Fruit fly (Drosophila melanogaster): ENCODE measurements around the gene Wnt6.

DNA sequence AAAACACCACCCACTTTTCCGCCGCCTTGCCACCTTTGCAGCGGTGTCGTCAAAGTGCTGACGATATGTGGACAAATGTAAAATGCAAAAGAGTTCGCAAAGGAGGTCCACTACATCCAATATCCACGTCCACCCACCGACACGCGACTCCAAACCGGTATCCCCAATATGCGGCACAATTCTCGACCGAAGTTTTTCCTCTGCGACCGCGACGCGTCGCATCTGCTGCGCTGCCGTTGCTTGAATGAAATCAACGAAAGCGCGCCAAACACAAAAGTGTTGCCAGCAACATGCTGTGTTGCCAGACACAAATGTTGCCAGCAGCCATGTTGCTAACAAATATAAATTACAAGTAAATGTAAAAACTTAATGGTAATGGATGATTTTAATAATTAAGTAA lies 65.0 kb downstream of the Wnt6 start, which contains the start of gene CG5160:
- TF ChIP-seq CG8159 (tag; optimal IDR thresholded peaks at IDR 0.05) (no peak), CG12605 (GFP tag; IDR thresholded peaks at IDR 0.05) (no peak), Ets98B (GFP tag; IDR thresholded peaks at IDR 0.05) (no peak), CG34367 (tag; optimal IDR thresholded peaks at IDR 0.05) (no peak), rn (GFP tag; IDR thresholded peaks at IDR 0.05) (no peak), CG13204 (GFP tag; optimal IDR thresholded peaks at IDR 0.05) (no peak), CG32121 (GFP tag; IDR thresholded peaks at IDR 0.05) (no peak), Pif1A (GFP tag; optimal IDR thresholded peaks at IDR 0.05) (no peak), CG8301 (tag; optimal IDR thresholded peaks at IDR 0.05) (no peak), EcR (GFP tag; optimal IDR thresholded peaks at IDR 0.05) (no peak), fd96Ca (GFP tag; IDR thresholded peaks at IDR 0.05) (no peak), CG10348 (GFP tag; IDR thresholded peaks at IDR 0.05) (no peak), Pif1B (GFP tag; optimal IDR thresholded peaks at IDR 0.05) (no peak)
